Worm (Caenorhabditis elegans): Measurements from ENCODE around the gene srb-3.

ce11 chrII:5211970-5212369 is 45.3 kb upstream of the srb-3 start, which contains the start of gene C34F11.2:
- TF ChIP-seq dao-5 (tag; optimal IDR thresholded peaks at IDR 0.05): no peak
- no peak for TF ChIP-seq W03F9.2 (tag; optimal IDR thresholded peaks at IDR 0.05)
- TF ChIP-seq him-1 (tag; optimal IDR thresholded peaks at IDR 0.05): no peak

All from whole organism, L4/young adult.